Fruit fly (Drosophila melanogaster): ENCODE data around the gene Xpac.

DNA sequence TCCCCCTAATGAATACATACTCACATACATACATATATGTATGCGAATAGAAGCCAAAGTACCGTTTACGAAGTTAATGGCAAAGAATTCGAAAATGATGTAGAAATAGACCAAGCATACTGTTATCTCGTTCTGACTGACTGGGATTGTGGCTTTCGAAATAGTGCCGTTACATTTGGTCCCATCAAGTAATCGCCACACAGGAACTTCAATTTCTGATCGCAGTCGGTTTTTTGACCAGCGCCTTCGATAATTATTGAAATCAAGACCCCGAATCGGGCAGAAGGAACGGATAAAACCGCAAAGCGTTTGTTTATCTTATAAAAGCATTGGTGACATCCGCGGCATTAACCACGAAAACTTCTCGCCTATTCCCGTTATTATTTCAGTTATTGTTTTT is 15.6 kb upstream of the Xpac start:
- TF ChIP-seq sisA (GFP tag; IDR thresholded peaks at IDR 0.05) = no peak
- TF ChIP-seq CG6654 (GFP tag; optimal IDR thresholded peaks at IDR 0.05) = no peak

All from whole organism, embryonic.